Fruit fly (Drosophila melanogaster) whole organism, prepupa: ENCODE data around the gene Taf12.

Source experiments
- Blimp-1 ChIP-seq: fragments of 200-800 bp; sonication (Bioruptor generic); optimal IDR thresholded peaks from 3 replicates; lab custom pipeline; 2017; ENCODE audit warnings: missing biosample characterization, missing genetic modification characterization, mild to moderate bottlenecking, moderate library complexity, missing genetic modification reagents
- CG11294 ChIP-seq: fragments of 200-800 bp; sonication (Bioruptor generic); IDR thresholded peaks from 2 replicates; pipeline ENCODE4 v1.3.6; 2022; ENCODE audit warnings: missing biosample characterization, missing genetic modification characterization
- CG11762 ChIP-seq: fragments of 200-800 bp; sonication (Bioruptor generic); optimal IDR thresholded peaks from 3 replicates; lab custom pipeline; 2016; ENCODE audit warnings: missing biosample characterization, missing genetic modification characterization; ENCODE audit not compliant: insufficient read depth
- CG11902 ChIP-seq: fragments of 200-800 bp; sonication (Bioruptor generic); optimal IDR thresholded peaks from 3 replicates; lab custom pipeline; 2016; ENCODE audit warnings: missing biosample characterization, missing genetic modification characterization
- CG15336 ChIP-seq: fragments of 200-800 bp; sonication (Bioruptor generic); IDR thresholded peaks from 2 replicates; pipeline ENCODE4 v1.3.6; 2022; ENCODE audit warnings: missing biosample characterization, missing genetic modification characterization
- CG1621 ChIP-seq: fragments of 200-800 bp; sonication (Bioruptor generic); optimal IDR thresholded peaks from 3 replicates; lab custom pipeline; 2018; ENCODE audit warnings: missing biosample characterization, mild to moderate bottlenecking, missing genetic modification characterization
- CG16779 ChIP-seq: fragments of 200-800 bp; sonication (Bioruptor generic); optimal IDR thresholded peaks from 3 replicates; lab custom pipeline; 2017; ENCODE audit warnings: missing biosample characterization, mild to moderate bottlenecking, missing genetic modification characterization
- CG3032 ChIP-seq: fragments of 200-800 bp; optimal IDR thresholded peaks from 2 replicates; lab custom pipeline; 2019; ENCODE audit warnings: missing biosample characterization, mild to moderate bottlenecking, missing genetic modification characterization, moderate library complexity
- CG31627 ChIP-seq: fragments of 200-800 bp; sonication (Bioruptor generic); optimal IDR thresholded peaks from 3 replicates; lab custom pipeline; 2016; ENCODE audit warnings: missing biosample characterization, missing genetic modification characterization
- CG3919 ChIP-seq: fragments of 200-800 bp; sonication (Bioruptor generic); optimal IDR thresholded peaks from 3 replicates; lab custom pipeline; 2016; ENCODE audit warnings: missing biosample characterization, missing genetic modification characterization
- CG4318 ChIP-seq: fragments of 200-800 bp; sonication (Bioruptor generic); optimal IDR thresholded peaks from 3 replicates; lab custom pipeline; 2017; ENCODE audit warnings: missing biosample characterization, mild to moderate bottlenecking, missing genetic modification characterization
- CG6163 ChIP-seq: fragments of 200-800 bp; sonication (Bioruptor generic); IDR thresholded peaks from 3 replicates; pipeline ENCODE4 v1.3.6; 2022; ENCODE audit warnings: missing biosample characterization, missing genetic modification characterization
- CG6276 ChIP-seq: fragments of 200-800 bp; sonication (Bioruptor generic); optimal IDR thresholded peaks from 2 replicates; lab custom pipeline; 2017; ENCODE audit warnings: missing biosample characterization, mild to moderate bottlenecking, missing genetic modification characterization
- CG6808 ChIP-seq: fragments of 200-800 bp; sonication (Bioruptor generic); optimal IDR thresholded peaks from 3 replicates; lab custom pipeline; 2017; ENCODE audit warnings: missing biosample characterization, missing genetic modification characterization, mild to moderate bottlenecking, moderate library complexity, missing genetic modification reagents
- CG6854 ChIP-seq: fragments of 200-800 bp; sonication (Bioruptor generic); optimal IDR thresholded peaks from 2 replicates; lab custom pipeline; 2017; ENCODE audit warnings: missing biosample characterization, mild to moderate bottlenecking, missing genetic modification characterization
- CG8119 ChIP-seq: fragments of 200-800 bp; sonication (Bioruptor generic); IDR thresholded peaks from 3 replicates; pipeline ENCODE4 v1.3.6; 2022; ENCODE audit warnings: missing biosample characterization, missing genetic modification characterization
- CG8319 ChIP-seq: fragments of 200-800 bp; sonication (Bioruptor generic); optimal IDR thresholded peaks from 3 replicates; lab custom pipeline; 2016; ENCODE audit warnings: missing biosample characterization, missing genetic modification characterization
- CG8632 ChIP-seq: fragments of 200-800 bp; sonication (Bioruptor generic); optimal IDR thresholded peaks from 3 replicates; lab custom pipeline; 2016; ENCODE audit warnings: missing biosample characterization, missing genetic modification characterization
- CG9139 ChIP-seq: fragments of 200-800 bp; sonication (Bioruptor generic); optimal IDR thresholded peaks from 3 replicates; lab custom pipeline; 2017; ENCODE audit warnings: missing biosample characterization, mild to moderate bottlenecking, missing genetic modification characterization
- Eip75B ChIP-seq: fragments of 200-800 bp; sonication (Bioruptor generic); optimal IDR thresholded peaks from 3 replicates; lab custom pipeline; 2016; ENCODE audit warnings: missing biosample characterization, missing genetic modification characterization
- Eip78C ChIP-seq: fragments of 200-800 bp; sonication (Bioruptor generic); peaks from one replicate; lab custom pipeline; 2016; ENCODE audit warnings: missing biosample characterization, missing genetic modification characterization
- Eip93F ChIP-seq: fragments of 200-800 bp; sonication (Bioruptor generic); optimal IDR thresholded peaks from 2 replicates; lab custom pipeline; 2016; ENCODE audit warnings: missing biosample characterization, mild to moderate bottlenecking, missing genetic modification characterization
- Ets21C ChIP-seq: fragments of 200-800 bp; sonication (Bioruptor generic); optimal IDR thresholded peaks from 3 replicates; lab custom pipeline; 2016; ENCODE audit warnings: missing biosample characterization, missing genetic modification characterization
- Ets96B ChIP-seq: fragments of 200-800 bp; optimal IDR thresholded peaks from 2 replicates; lab custom pipeline; 2019; ENCODE audit warnings: missing biosample characterization, mild to moderate bottlenecking, missing genetic modification characterization, moderate library complexity
- Gug ChIP-seq: fragments of 200-800 bp; sonication (Bioruptor generic); IDR thresholded peaks from 2 replicates; pipeline ENCODE4 v1.3.6; 2022; ENCODE audit warnings: missing biosample characterization, missing genetic modification characterization
- Hr39 ChIP-seq: fragments of 200-800 bp; sonication (Bioruptor generic); optimal IDR thresholded peaks from 2 replicates; lab custom pipeline; 2016; ENCODE audit warnings: missing biosample characterization, missing genetic modification characterization
- Lpt ChIP-seq: fragments of 200-800 bp; sonication (Bioruptor generic); optimal IDR thresholded peaks from 3 replicates; lab custom pipeline; 2016; ENCODE audit warnings: missing biosample characterization, missing genetic modification characterization
- Met ChIP-seq: fragments of 200-800 bp; sonication (Bioruptor generic); optimal IDR thresholded peaks from 3 replicates; lab custom pipeline; 2016; ENCODE audit warnings: missing biosample characterization, missing genetic modification characterization
- OdsH ChIP-seq: fragments of 200-800 bp; sonication (Bioruptor generic); optimal IDR thresholded peaks from 3 replicates; lab custom pipeline; 2016; ENCODE audit warnings: missing biosample characterization, missing genetic modification characterization
- Smox ChIP-seq: fragments of 200-800 bp; sonication (Bioruptor generic); optimal IDR thresholded peaks from 3 replicates; lab custom pipeline; 2016; ENCODE audit warnings: missing biosample characterization, missing genetic modification characterization
- Sox102F ChIP-seq: fragments of 200-800 bp; sonication (Bioruptor generic); optimal IDR thresholded peaks from 2 replicates; lab custom pipeline; 2016; ENCODE audit warnings: missing biosample characterization, mild to moderate bottlenecking, missing genetic modification characterization
- Sox14 ChIP-seq: fragments of 200-800 bp; sonication (Bioruptor generic); optimal IDR thresholded peaks from 3 replicates; lab custom pipeline; 2016; ENCODE audit warnings: missing biosample characterization, missing genetic modification characterization
- Sox15 ChIP-seq: fragments of 200-800 bp; sonication (Bioruptor generic); optimal IDR thresholded peaks from 3 replicates; lab custom pipeline; 2016; ENCODE audit warnings: missing biosample characterization, missing genetic modification characterization
- cyc ChIP-seq: fragments of 200-800 bp; sonication (Bioruptor generic); optimal IDR thresholded peaks from 3 replicates; lab custom pipeline; 2016; ENCODE audit warnings: missing biosample characterization, missing genetic modification characterization
- dsx ChIP-seq: fragments of 200-800 bp; optimal IDR thresholded peaks from 3 replicates; lab custom pipeline; 2019; ENCODE audit warnings: missing biosample characterization, mild to moderate bottlenecking, missing genetic modification characterization, moderate library complexity; ENCODE audit not compliant: poor library complexity, severe bottlenecking
- esn ChIP-seq: fragments of 200-800 bp; sonication (Bioruptor generic); optimal IDR thresholded peaks from 2 replicates; lab custom pipeline; 2016; ENCODE audit warnings: missing biosample characterization, mild to moderate bottlenecking, missing genetic modification characterization, moderate library complexity
- fd59A ChIP-seq: fragments of 200-800 bp; sonication (Bioruptor generic); optimal IDR thresholded peaks from 2 replicates; lab custom pipeline; 2017; ENCODE audit warnings: missing biosample characterization, mild to moderate bottlenecking, missing genetic modification characterization, missing genetic modification reagents
- lz ChIP-seq: fragments of 200-800 bp; sonication (Bioruptor generic); optimal IDR thresholded peaks from 3 replicates; lab custom pipeline; 2016; ENCODE audit warnings: missing biosample characterization, missing genetic modification characterization
- net ChIP-seq: fragments of 200-800 bp; sonication (Bioruptor generic); optimal IDR thresholded peaks from 3 replicates; lab custom pipeline; 2016; ENCODE audit warnings: missing biosample characterization, missing genetic modification characterization
- pdm3 ChIP-seq: fragments of 200-800 bp; sonication (Bioruptor generic); optimal IDR thresholded peaks from 3 replicates; lab custom pipeline; 2016; ENCODE audit warnings: missing biosample characterization, missing genetic modification characterization
- salr ChIP-seq, 2 experiments: fragments of 200-800 bp; sonication (Bioruptor generic); optimal IDR thresholded peaks; 3 replicates each; lab custom pipeline; 2016 to 2018; ENCODE audit warnings: missing biosample characterization in 2 of 2, missing genetic modification characterization in 2 of 2, mild to moderate bottlenecking in 1 of 2
- spab ChIP-seq: fragments of 200-800 bp; sonication (Bioruptor generic); optimal IDR thresholded peaks from 2 replicates; lab custom pipeline; 2017; ENCODE audit warnings: missing biosample characterization, mild to moderate bottlenecking, missing genetic modification characterization, missing genetic modification reagents
- vri ChIP-seq: fragments of 200-800 bp; sonication (Bioruptor generic); optimal IDR thresholded peaks from 3 replicates; lab custom pipeline; 2016; ENCODE audit warnings: missing biosample characterization, mild to moderate bottlenecking, missing genetic modification characterization

Taf12 gene

DNA sequence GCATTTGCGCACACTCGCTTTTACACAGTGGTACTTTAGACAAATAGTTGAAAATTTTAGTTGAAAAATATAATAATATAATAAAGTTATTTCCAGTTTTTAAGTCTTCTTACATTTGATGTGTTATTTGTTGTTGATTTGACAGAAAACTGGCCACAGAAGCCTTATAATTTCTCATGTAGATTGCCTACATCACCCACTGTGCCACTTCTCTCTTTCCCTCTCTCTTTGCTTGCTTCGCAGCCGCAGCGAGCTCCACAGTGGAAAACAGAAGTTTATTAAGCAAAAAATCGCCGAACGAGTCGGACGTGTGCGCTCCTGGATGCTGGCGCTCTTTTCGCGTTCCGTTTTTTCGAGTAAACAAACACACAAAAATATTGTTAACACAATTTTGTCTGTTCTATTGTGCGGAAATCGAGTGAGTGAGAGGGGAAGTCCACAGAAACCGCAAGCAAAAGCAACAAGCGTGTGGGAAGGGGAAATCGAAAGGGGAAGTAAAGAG lies 23.6 kb downstream of the Taf12 start, which contains the start of gene CG42327 (continued):
- TF ChIP-seq CG6808 (GFP tag; lab: Kevin White, UChicago) (peak; percentile 83), Eip78C (peak; percentile 99), CG8319 (GFP tag; lab: Kevin White, UChicago) (peak; percentile 85), Sox102F (GFP tag; lab: Kevin White, UChicago) (peak; percentile 96), CG6854 (peak; percentile 82), CG8119 (GFP tag; lab: Robert Waterston, UW) (peak; percentile 99), salr (GFP tag; optimal IDR thresholded peaks at IDR 0.05; lab: Kevin White, UChicago) (peak; percentile 85 to 95), Hr39 (GFP tag; lab: Kevin White, UChicago) (peak; percentile 86), CG6163 (GFP tag; lab: Robert Waterston, UW) (peak; percentile 99), CG11294 (GFP tag; lab: Robert Waterston, UW) (peak; percentile 90), OdsH (peak; percentile 98), Eip93F (peak; percentile 91), CG11902 (GFP tag; lab: Kevin White, UChicago) (peak; percentile 81), Met (GFP tag; lab: Kevin White, UChicago) (peak; percentile 94), CG8632 (GFP tag; lab: Kevin White, UChicago) (peak; percentile 93), CG3919 (GFP tag; lab: Kevin White, UChicago) (peak; percentile 97), CG1621 (tag; lab: Kevin White, UChicago) (peak; percentile 86), Gug (GFP tag; lab: Robert Waterston, UW) (peak; percentile 92), Blimp-1 (GFP tag; lab: Kevin White, UChicago) (peak; percentile 96), CG11762 (peak; percentile 94), CG15336 (GFP tag; lab: Robert Waterston, UW) (peak; percentile 99), CG6276 (GFP tag; lab: Kevin White, UChicago) (peak; percentile 95), dsx (peak; percentile 87), Ets96B (tag; lab: Kevin White, UChicago) (peak; percentile 94), Sox14 (GFP tag; lab: Kevin White, UChicago) (peak; percentile 94), cyc (GFP tag; lab: Kevin White, UChicago) (peak; percentile 90), fd59A (peak; percentile 83)

DNA sequence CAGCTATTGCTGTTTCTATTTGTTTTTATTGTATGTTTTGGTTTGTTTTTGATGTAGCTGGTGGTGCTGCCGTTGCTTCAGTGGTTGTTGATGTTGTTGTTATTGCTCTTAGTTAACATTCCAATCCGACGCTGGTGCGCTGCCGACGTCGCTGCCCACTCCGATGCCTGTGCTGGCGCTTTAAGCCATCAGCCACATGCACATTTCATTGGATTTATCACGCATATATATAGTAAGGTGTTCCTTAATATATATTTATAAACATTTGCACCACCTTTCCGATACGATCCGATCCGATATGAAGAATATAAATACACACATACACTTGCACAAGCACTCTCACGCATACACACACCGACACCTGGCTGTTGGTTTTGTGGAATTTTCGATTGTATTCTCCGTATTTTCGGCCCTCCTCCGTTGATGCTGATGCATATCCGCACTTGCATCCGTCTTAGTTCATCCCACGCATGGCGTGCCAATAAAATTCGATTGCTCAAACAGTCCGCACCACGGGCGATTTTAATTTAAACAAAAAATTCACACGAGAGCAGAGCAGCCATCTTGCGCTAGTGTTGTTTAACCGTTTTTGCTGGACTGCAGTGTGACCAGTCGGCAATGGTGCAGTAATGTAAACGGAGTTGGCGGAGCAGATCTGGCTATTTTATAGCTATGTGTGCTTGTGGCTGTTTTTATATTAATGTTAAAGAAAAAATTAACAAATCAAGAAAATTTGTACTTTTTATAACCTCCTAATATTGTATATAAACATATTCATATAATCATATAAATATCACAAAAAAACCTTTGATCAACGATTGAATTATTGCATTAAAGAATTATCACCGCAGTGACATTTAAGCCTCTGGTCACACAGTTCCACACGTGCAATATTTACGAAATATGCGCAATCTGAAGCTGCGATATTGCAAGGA lies 29.1 kb downstream of the Taf12 start, which contains the start of the genes Csk and Elp1:
TSS of gene Csk (minus strand) at position 602 of the 935 bp plus-strand sequence.
TSS of gene Elp1 (plus strand) at position 867 of the 935 bp plus-strand sequence.
- TF ChIP-seq vri (GFP tag; lab: Kevin White, UChicago) (peak; percentile 10), Eip75B (GFP tag; lab: Kevin White, UChicago) (peak; percentile 42), CG6854 (no peak), CG8319 (GFP tag; lab: Kevin White, UChicago) (peak; percentile 45), CG15336 (GFP tag; lab: Robert Waterston, UW) (no peak), Ets96B (tag; lab: Kevin White, UChicago) (peak; percentile 36), Sox14 (GFP tag; lab: Kevin White, UChicago) (peak; percentile 41), CG11294 (GFP tag; lab: Robert Waterston, UW) (no peak), CG6276 (GFP tag; lab: Kevin White, UChicago) (no peak), Lpt (GFP tag; lab: Kevin White, UChicago) (peak; percentile 2), CG9139 (GFP tag; lab: Kevin White, UChicago) (no peak), cyc (GFP tag; lab: Kevin White, UChicago) (peak; percentile 51), CG3032 (tag; lab: Kevin White, UChicago) (peak; percentile 56), dsx (no peak), lz (peak; percentile 45), salr (GFP tag; optimal IDR thresholded peaks at IDR 0.05; lab: Kevin White, UChicago) (no peak), net (GFP tag; lab: Kevin White, UChicago) (peak; percentile 23), Gug (GFP tag; lab: Robert Waterston, UW) (peak; percentile 41; the same call in 1 of the 2 replicates), pdm3 (GFP tag; lab: Kevin White, UChicago) (peak; percentile 44), CG11902 (GFP tag; lab: Kevin White, UChicago) (peak; percentile 7), Eip93F (peak; percentile 38), Sox102F (GFP tag; lab: Kevin White, UChicago) (peak; percentile 57), Ets21C (peak; percentile 13), CG6808 (GFP tag; lab: Kevin White, UChicago) (peak; percentile 6), CG4318 (GFP tag; lab: Kevin White, UChicago) (no peak), Eip78C (peak; percentile 70), esn (GFP tag; lab: Kevin White, UChicago) (peak; percentile 66), OdsH (peak; percentile 58), CG16779 (tag; lab: Kevin White, UChicago) (no peak), CG8632 (GFP tag; lab: Kevin White, UChicago) (no peak), Smox (peak; percentile 29), Sox15 (peak; percentile 22), spab (GFP tag; lab: Kevin White, UChicago) (no peak), Met (GFP tag; lab: Kevin White, UChicago) (peak; percentile 60), CG31627 (peak; percentile 38)
